Fruit fly (Drosophila melanogaster) S2 (cell line): ENCODE results near the gene sima.

ENCODE experiments used
- CG8478 ChIP-seq: fragments of >200 bp; optimal IDR thresholded peaks from 2 replicates; lab custom pipeline; 2018
- CTCF ChIP-seq, 2 experiments: fragments of >200 bp; optimal IDR thresholded peaks; 2 replicates each; lab custom pipeline; 2018

Gene sima

dm6 chr3R:30058057-30058868, at the start of gene sima:
Gene sima, plus strand, starts transcription at chr3R:30058311.
- TF ChIP-seq CTCF (optimal IDR thresholded peaks at IDR 0.05; lab: Kevin White, UChicago): peak in 1 of 2 experiments; percentile 20
- TF ChIP-seq CG8478 (lab: Kevin White, UChicago): no peak

- TF ChIP-seq CTCF (optimal IDR thresholded peaks at IDR 0.05; lab: Kevin White, UChicago) (no peak), CG8478 (lab: Kevin White, UChicago) (no peak)
These were observed 48.9 kb upstream of the sima start, which contains the start of gene CG7912 for dm6 chr3R:30009173-30009572. Gene CG7912, minus strand, starts transcription at chr3R:30009189.

dm6 chr3R:30012602-30013489, 45.3 kb upstream of the sima start:
- TF ChIP-seq CG8478 (lab: Kevin White, UChicago) (no peak), CTCF (optimal IDR thresholded peaks at IDR 0.05; lab: Kevin White, UChicago) (no peak)

- no peak for TF ChIP-seq CTCF (optimal IDR thresholded peaks at IDR 0.05; lab: Kevin White, UChicago)
- TF ChIP-seq CG8478 (lab: Kevin White, UChicago): no peak
These were observed 44.2 kb upstream of the sima start for dm6 chr3R:30013909-30014308.

- no peak for TF ChIP-seq CG8478 (lab: Kevin White, UChicago)
- TF ChIP-seq CTCF (optimal IDR thresholded peaks at IDR 0.05; lab: Kevin White, UChicago): no peak
These were observed 43.6 kb upstream of the sima start for dm6 chr3R:30014480-30014879.

- no peak for TF ChIP-seq CTCF (optimal IDR thresholded peaks at IDR 0.05; lab: Kevin White, UChicago)
- TF ChIP-seq CG8478 (lab: Kevin White, UChicago): no peak
These were observed 43.1 kb upstream of the sima start, which contains the start of gene CG7920 for dm6 chr3R:30014977-30015514. Gene CG7920, minus strand, starts transcription at chr3R:30015284.

dm6 chr3R:30021009-30021408, 37.1 kb upstream of the sima start:
- TF ChIP-seq CG8478 (lab: Kevin White, UChicago) (no peak), CTCF (optimal IDR thresholded peaks at IDR 0.05; lab: Kevin White, UChicago) (no peak)

- TF ChIP-seq CG8478 (lab: Kevin White, UChicago): no peak
- no peak for TF ChIP-seq CTCF (optimal IDR thresholded peaks at IDR 0.05; lab: Kevin White, UChicago)
These were observed 36.3 kb upstream of the sima start, which contains the start of gene Mgat2 for dm6 chr3R:30021559-30022451. Gene Mgat2, minus strand, starts transcription at chr3R:30022221.

dm6 chr3R:30022452-30023028, 35.6 kb upstream of the sima start, which contains the start of the genes RpS28a and Axn:
Gene RpS28a, minus strand, starts transcription at chr3R:30022648.
Gene Axn, plus strand, starts transcription at chr3R:30022842.
- TF ChIP-seq CTCF (optimal IDR thresholded peaks at IDR 0.05; lab: Kevin White, UChicago) (peak; percentile 99 to 100), CG8478 (lab: Kevin White, UChicago) (no peak)

- no peak for TF ChIP-seq CTCF (optimal IDR thresholded peaks at IDR 0.05; lab: Kevin White, UChicago)
- no peak for TF ChIP-seq CG8478 (lab: Kevin White, UChicago)
These were observed 34.7 kb upstream of the sima start for dm6 chr3R:30023445-30023844.

dm6 chr3R:30030061-30030460, 28.1 kb upstream of the sima start:
- TF ChIP-seq CG8478 (lab: Kevin White, UChicago): no peak
- no peak for TF ChIP-seq CTCF (optimal IDR thresholded peaks at IDR 0.05; lab: Kevin White, UChicago)

dm6 chr3R:30032281-30032680, 25.8 kb upstream of the sima start:
- TF ChIP-seq CTCF (optimal IDR thresholded peaks at IDR 0.05; lab: Kevin White, UChicago) (no peak), CG8478 (lab: Kevin White, UChicago) (no peak)

- TF ChIP-seq CG8478 (lab: Kevin White, UChicago) (no peak), CTCF (optimal IDR thresholded peaks at IDR 0.05; lab: Kevin White, UChicago) (no peak)
These were observed 21.5 kb upstream of the sima start, which contains the start of gene ZIPIC for dm6 chr3R:30036609-30037008. Gene ZIPIC, minus strand, starts transcription at chr3R:30036870.
